Worm (Caenorhabditis elegans) whole organism, late embryonic: ENCODE data around the gene clec-234.

Experiments
- C38D4.7 ChIP-seq: fragments of 200-800 bp; sonication (Bioruptor generic); optimal IDR thresholded peaks from 2 replicates; lab custom pipeline; 2018; ENCODE audit warnings: mild to moderate bottlenecking, missing genetic modification characterization, moderate library complexity, missing compliant biosample characterization
- ama-1 ChIP-seq: fragments of 150-350 bp; optimal IDR thresholded peaks from 2 replicates; lab custom pipeline; 2014
- ceh-9 ChIP-seq: sonication (generic microtip); optimal IDR thresholded peaks from 2 replicates; lab custom pipeline; 2016; ENCODE audit warnings: mild to moderate bottlenecking, missing genetic modification characterization, inconsistent platforms, missing compliant biosample characterization
- che-1 ChIP-seq: sonication (generic microtip); optimal IDR thresholded peaks from 2 replicates; lab custom pipeline; 2016; ENCODE audit warnings: mild to moderate bottlenecking, missing genetic modification characterization, missing compliant biosample characterization
- fkh-10 ChIP-seq: fragments of 150-350 bp; optimal IDR thresholded peaks from 2 replicates; lab custom pipeline; 2014; ENCODE audit warnings: missing biosample characterization, missing genetic modification reagents, missing genetic modification characterization
- hlh-6 ChIP-seq: sonication (generic microtip); optimal IDR thresholded peaks from 2 replicates; lab custom pipeline; 2016; ENCODE audit warnings: missing genotype, missing genetic modification characterization, missing compliant biosample characterization
- pat-9 ChIP-seq: fragments of 200-800 bp; sonication (Bioruptor generic); optimal IDR thresholded peaks from 2 replicates; lab custom pipeline; 2018; ENCODE audit warnings: mild to moderate bottlenecking, missing genetic modification characterization, moderate library complexity, missing compliant biosample characterization
- sdc-2 ChIP-seq: sonication (generic microtip); optimal IDR thresholded peaks from 2 replicates; lab custom pipeline; 2016; ENCODE audit warnings: missing genotype, missing genetic modification characterization, missing compliant biosample characterization
- sox-4 ChIP-seq: sonication (generic microtip); optimal IDR thresholded peaks from 2 replicates; lab custom pipeline; 2017; ENCODE audit warnings: mild to moderate bottlenecking, missing genetic modification characterization, inconsistent platforms, missing compliant biosample characterization
- ttx-3 ChIP-seq: sonication (generic microtip); optimal IDR thresholded peaks from 2 replicates; lab custom pipeline; 2016; ENCODE audit warnings: missing genetic modification reagents, missing genetic modification characterization, missing compliant biosample characterization

- TF ChIP-seq hlh-6 (tag; lab: Kevin White, UChicago) = no peak
- no peak for TF ChIP-seq pat-9 (tag; lab: Kevin White, UChicago)
- no peak for TF ChIP-seq ttx-3
- TF ChIP-seq sox-4 = no peak
- TF ChIP-seq sdc-2 = no peak
- no peak for TF ChIP-seq che-1
- no peak for TF ChIP-seq fkh-10 (GFP tag; lab: Kevin White, UChicago)
- no peak for TF ChIP-seq C38D4.7 (GFP tag; lab: Kevin White, UChicago)
- TF ChIP-seq ceh-9 (tag; lab: Kevin White, UChicago) = no peak
- TF ChIP-seq ama-1 (lab: Kevin White, UChicago) = no peak
Measured at ce11 chrV:16471995-16472563, 38.7 kb upstream of the clec-234 start, which contains the start of gene srw-35.
